Worm (Caenorhabditis elegans): ENCODE results near the gene adh-5.

Gene adh-5

ce11 chrV:911474-911873, at the start of gene adh-5:
Gene adh-5, plus strand, starts transcription at chrV:911774.
- TF ChIP-seq dox-1 (GFP tag; IDR thresholded peaks at IDR 0.05) (no peak), lir-1 (GFP tag; conservative IDR thresholded peaks at IDR 0.05) (no peak), B0336.3 (GFP tag; IDR thresholded peaks at IDR 0.05) (no peak)

- TF ChIP-seq T26A5.8 (tag; optimal IDR thresholded peaks at IDR 0.05) (no peak), snpc-1.3 (tag; optimal IDR thresholded peaks at IDR 0.05; ENCODE audit: insufficient read depth) (no peak), madf-8 (GFP tag; conservative IDR thresholded peaks at IDR 0.05) (no peak), mes-4 (tag; optimal IDR thresholded peaks at IDR 0.05) (no peak), madf-10 (tag; optimal IDR thresholded peaks at IDR 0.05) (no peak), F49E8.2 (tag; optimal IDR thresholded peaks at IDR 0.05; ENCODE audit: insufficient read depth) (no peak), hrde-1 (tag; optimal IDR thresholded peaks at IDR 0.05; ENCODE audit: borderline replicate concordance) (no peak), lag-1 (GFP tag; IDR thresholded peaks at IDR 0.05) (no peak), hsf-1 (GFP tag; IDR thresholded peaks at IDR 0.05) (no peak), nfyb-1 (GFP tag; IDR thresholded peaks at IDR 0.05) (no peak), zfh-2 (GFP tag; conservative IDR thresholded peaks at IDR 0.05) (no peak), ama-1 (optimal IDR thresholded peaks at IDR 0.05) (no peak), ama-1 (GFP tag; optimal IDR thresholded peaks at IDR 0.05) (no peak), K11D2.4 (GFP tag; IDR thresholded peaks at IDR 0.05) (no peak), ceh-40 (GFP tag; IDR thresholded peaks at IDR 0.05) (no peak)
Measured at ce11 chrV:866729-867128, 44.8 kb upstream of the adh-5 start, which contains the start of gene T02B11.3. Gene T02B11.3, minus strand, starts transcription at chrV:866829.

ce11 chrV:871029-871428, 40.5 kb upstream of the adh-5 start, which contains the start of gene T02B11.4:
Gene T02B11.4, minus strand, starts transcription at chrV:871129.
- TF ChIP-seq chd-7 (tag; optimal IDR thresholded peaks at IDR 0.05) = no peak
- TF ChIP-seq die-1 (tag; optimal IDR thresholded peaks at IDR 0.05) = no peak
- TF ChIP-seq nhr-120 (GFP tag; IDR thresholded peaks at IDR 0.05) = no peak
- TF ChIP-seq zim-3 (tag; optimal IDR thresholded peaks at IDR 0.05) = no peak
- no peak for TF ChIP-seq T26A5.8 (tag; optimal IDR thresholded peaks at IDR 0.05)
- no peak for TF ChIP-seq egl-18 (GFP tag; IDR thresholded peaks at IDR 0.05)
- TF ChIP-seq Y79H2A.3 (GFP tag; conservative IDR thresholded peaks at IDR 0.05) = no peak
- no peak for TF ChIP-seq ztf-25 (GFP tag; IDR thresholded peaks at IDR 0.05)
- TF ChIP-seq lag-1 (GFP tag; IDR thresholded peaks at IDR 0.05) = no peak
- no peak for TF ChIP-seq aptf-3 (GFP tag; IDR thresholded peaks at IDR 0.05)
- no peak for TF ChIP-seq nhr-179 (tag; optimal IDR thresholded peaks at IDR 0.05)

ce11 chrV:875945-876344, 35.6 kb upstream of the adh-5 start, which contains the start of gene T02B11.9:
Gene T02B11.9, plus strand, starts transcription at chrV:876245.
- no peak for TF ChIP-seq F49E8.2 (tag; optimal IDR thresholded peaks at IDR 0.05; ENCODE audit: insufficient read depth)

- TF ChIP-seq F57A8.1 (GFP tag; optimal IDR thresholded peaks at IDR 0.05) (no peak), snpc-1.1 (tag; optimal IDR thresholded peaks at IDR 0.05; ENCODE audit: insufficient read depth) (no peak), nhr-27 (tag; optimal IDR thresholded peaks at IDR 0.05) (no peak), nhr-179 (tag; optimal IDR thresholded peaks at IDR 0.05) (no peak), F57C9.4 (tag; optimal IDR thresholded peaks at IDR 0.05) (no peak), him-1 (tag; optimal IDR thresholded peaks at IDR 0.05) (no peak), unc-62 (GFP tag; optimal IDR thresholded peaks at IDR 0.05) (no peak), ztf-25 (GFP tag; IDR thresholded peaks at IDR 0.05) (no peak), ets-4 (GFP tag; optimal IDR thresholded peaks at IDR 0.05) (no peak), madf-8 (GFP tag; conservative IDR thresholded peaks at IDR 0.05) (no peak), mel-28 (tag; optimal IDR thresholded peaks at IDR 0.05; ENCODE audit: borderline replicate concordance) (no peak), K12H6.12 (tag; optimal IDR thresholded peaks at IDR 0.05) (no peak)
Measured at ce11 chrV:878567-878966, 33.0 kb upstream of the adh-5 start, which contains the start of gene T02B11.8. Gene T02B11.8, minus strand, starts transcription at chrV:878667.

Measured in whole organism, young adult.